Fruit fly (Drosophila melanogaster) whole organism, embryonic: ENCODE data around the gene meigo.

Source experiments
- Ada2b ChIP-seq: fragments of 200-800 bp; sonication (Bioruptor generic); IDR thresholded peaks from 2 replicates; pipeline ENCODE4 v1.3.6; 2022; ENCODE audit warnings: missing biosample characterization, missing genetic modification characterization
- Atf-2 ChIP-seq: fragments of 200-800 bp; sonication (Bioruptor generic); optimal IDR thresholded peaks from 2 replicates; lab custom pipeline; 2016; ENCODE audit warnings: missing biosample characterization, missing genetic modification characterization
- BtbVII ChIP-seq: fragments of 200-800 bp; sonication (Bioruptor generic); optimal IDR thresholded peaks from 3 replicates; lab custom pipeline; 2017; ENCODE audit warnings: missing biosample characterization, mild to moderate bottlenecking, missing genetic modification characterization
- CG10274 ChIP-seq: fragments of 200-800 bp; sonication (Bioruptor generic); optimal IDR thresholded peaks from 3 replicates; lab custom pipeline; 2017; ENCODE audit warnings: missing biosample characterization, mild to moderate bottlenecking, missing genetic modification characterization
- CG10462 ChIP-seq: fragments of 200-800 bp; sonication (Bioruptor generic); optimal IDR thresholded peaks from 2 replicates; lab custom pipeline; 2016; ENCODE audit warnings: missing biosample characterization, missing genetic modification characterization
- CG11695 ChIP-seq: fragments of 200-800 bp; sonication (Bioruptor generic); IDR thresholded peaks from 3 replicates; pipeline ENCODE4 v1.3.6; 2022; ENCODE audit warnings: missing biosample characterization, missing genetic modification characterization
- CG11723 ChIP-seq: fragments of 200-800 bp; sonication (Bioruptor generic); optimal IDR thresholded peaks from 2 replicates; lab custom pipeline; 2017; ENCODE audit warnings: missing biosample characterization, mild to moderate bottlenecking, missing genetic modification characterization
- CG12769 ChIP-seq: fragments of 200-800 bp; sonication (Bioruptor generic); optimal IDR thresholded peaks from 2 replicates; lab custom pipeline; 2019; ENCODE audit warnings: missing biosample characterization, mild to moderate bottlenecking, missing genetic modification characterization, moderate library complexity
- CG14667 ChIP-seq: fragments of 200-800 bp; sonication (Bioruptor generic); IDR thresholded peaks from 2 replicates; pipeline ENCODE4 v1.3.6; 2022; ENCODE audit warnings: missing biosample characterization, missing genetic modification characterization
- CG15269 ChIP-seq: fragments of 200-800 bp; sonication (Bioruptor generic); optimal IDR thresholded peaks from 2 replicates; lab custom pipeline; 2018; ENCODE audit warnings: missing biosample characterization, mild to moderate bottlenecking, missing genetic modification characterization, moderate library complexity
- CG2120 ChIP-seq: fragments of 200-800 bp; sonication (Bioruptor generic); optimal IDR thresholded peaks from 3 replicates; lab custom pipeline; 2016; ENCODE audit warnings: missing biosample characterization, missing genetic modification characterization
- CG33557 ChIP-seq: fragments of 200-800 bp; sonication (Bioruptor generic); optimal IDR thresholded peaks from 2 replicates; lab custom pipeline; 2019; ENCODE audit warnings: missing biosample characterization, mild to moderate bottlenecking, missing genetic modification characterization, moderate library complexity
- CG4730 ChIP-seq: fragments of 200-800 bp; sonication (Bioruptor generic); IDR thresholded peaks from 2 replicates; pipeline ENCODE4 v1.3.6; 2022; ENCODE audit warnings: missing biosample characterization, missing genetic modification characterization
- CG9932 ChIP-seq: fragments of 200-800 bp; sonication (Bioruptor generic); IDR thresholded peaks from 2 replicates; pipeline ENCODE4 v1.3.6; 2022; ENCODE audit warnings: missing biosample characterization, missing genetic modification characterization
- D ChIP-seq, 2 experiments: fragments of 200-800 bp in 1 of 2; fragments of >200 bp in 1 of 2; sonication (Bioruptor generic) in 1 of 2; optimal IDR thresholded peaks; 2 replicates in 1 of 2; 3 replicates in 1 of 2; lab custom pipeline; 2017; ENCODE audit warnings: mild to moderate bottlenecking in 1 of 2, missing biosample characterization in 1 of 2, missing genetic modification characterization in 1 of 2, missing genetic modification reagents in 1 of 2
- Dref ChIP-seq: fragments of 200-800 bp; sonication (Bioruptor generic); IDR thresholded peaks from 2 replicates; pipeline ENCODE4 v1.3.6; 2022; ENCODE audit warnings: missing biosample characterization, missing genetic modification characterization
- E2f1 ChIP-seq: fragments of 200-800 bp; sonication (Bioruptor generic); IDR thresholded peaks from 2 replicates; pipeline ENCODE4 v1.3.6; 2022; ENCODE audit warnings: missing biosample characterization, missing genetic modification characterization
- Fer1 ChIP-seq: fragments of 200-800 bp; sonication (Bioruptor generic); optimal IDR thresholded peaks from 2 replicates; lab custom pipeline; 2017; ENCODE audit warnings: missing biosample characterization, mild to moderate bottlenecking, missing genetic modification characterization
- GATAe ChIP-seq: fragments of 200-800 bp; sonication (Bioruptor generic); conservative IDR thresholded peaks from 2 replicates; pipeline ENCODE4 v1.3.6; 2022; ENCODE audit warnings: missing biosample characterization, missing genetic modification characterization
- Gsc ChIP-seq: fragments of 200-800 bp; sonication (Bioruptor generic); IDR thresholded peaks from 2 replicates; pipeline ENCODE4 v1.3.6; 2022; ENCODE audit warnings: missing biosample characterization, missing genetic modification characterization
- HLH4C ChIP-seq: fragments of 200-800 bp; sonication (Bioruptor generic); IDR thresholded peaks from 3 replicates; pipeline ENCODE4 v1.3.6; 2022; ENCODE audit warnings: missing biosample characterization, missing genetic modification characterization; ENCODE audit not compliant: partially characterized antibody
- MTF-1 ChIP-seq: fragments of 200-800 bp; sonication (Bioruptor generic); optimal IDR thresholded peaks from 2 replicates; lab custom pipeline; 2018; ENCODE audit warnings: missing biosample characterization, mild to moderate bottlenecking, missing genetic modification characterization, borderline replicate concordance
- Med ChIP-seq: fragments of 200-800 bp; sonication (Bioruptor generic); peaks from one replicate; lab custom pipeline; 2016; ENCODE audit warnings: missing biosample characterization, missing genetic modification characterization, mild to moderate bottlenecking, inconsistent platforms, moderate library complexity
- Meics ChIP-seq: fragments of 200-800 bp; sonication (Bioruptor generic); optimal IDR thresholded peaks from 2 replicates; lab custom pipeline; 2017; ENCODE audit warnings: missing biosample characterization, mild to moderate bottlenecking, missing genetic modification characterization
- Nf-YA ChIP-seq: fragments of 200-800 bp; sonication (Bioruptor generic); IDR thresholded peaks from 2 replicates; pipeline ENCODE4 v1.3.6; 2022; ENCODE audit warnings: missing biosample characterization, missing genetic modification characterization
- Nf-YB ChIP-seq: fragments of 200-800 bp; sonication (Bioruptor generic); optimal IDR thresholded peaks from 3 replicates; lab custom pipeline; 2019; ENCODE audit warnings: missing biosample characterization, mild to moderate bottlenecking, missing genetic modification characterization, moderate library complexity
- PHDP ChIP-seq: fragments of 200-800 bp; sonication (Bioruptor generic); optimal IDR thresholded peaks from 3 replicates; lab custom pipeline; 2018; ENCODE audit warnings: missing biosample characterization, mild to moderate bottlenecking, missing genetic modification characterization, moderate library complexity
- Rfx ChIP-seq: fragments of 200-800 bp; sonication (Bioruptor generic); IDR thresholded peaks from 2 replicates; pipeline ENCODE4 v1.3.6; 2022; ENCODE audit warnings: missing biosample characterization, missing genetic modification characterization
- Sry-δ ChIP-seq: fragments of 200-800 bp; sonication (Bioruptor generic); optimal IDR thresholded peaks from 2 replicates; lab custom pipeline; 2016; ENCODE audit warnings: missing biosample characterization, missing genetic modification characterization
- Tbp ChIP-seq: fragments of >200 bp; optimal IDR thresholded peaks from 2 replicates; lab custom pipeline; 2018; ENCODE audit warnings: missing biosample characterization, missing genetic modification characterization
- Usf ChIP-seq: fragments of 200-800 bp; sonication (Bioruptor generic); optimal IDR thresholded peaks from 2 replicates; lab custom pipeline; 2017; ENCODE audit warnings: missing genotype, missing biosample characterization, missing genetic modification characterization
- Vsx1 ChIP-seq: fragments of 200-800 bp; sonication (Bioruptor generic); optimal IDR thresholded peaks from 2 replicates; lab custom pipeline; 2017; ENCODE audit warnings: missing biosample characterization, mild to moderate bottlenecking, missing genetic modification characterization, missing genetic modification reagents
- bsh ChIP-seq, 2 experiments: fragments of 200-800 bp; sonication (Bioruptor generic); optimal IDR thresholded peaks; 2 replicates each; lab custom pipeline; 2017 to 2018; ENCODE audit warnings: mild to moderate bottlenecking in 2 of 2, missing biosample characterization in 2 of 2, missing genetic modification characterization in 2 of 2, moderate library complexity in 1 of 2
- chm ChIP-seq: fragments of 200-800 bp; sonication (Bioruptor generic); IDR thresholded peaks from 2 replicates; pipeline ENCODE4 v1.3.6; 2022; ENCODE audit warnings: missing biosample characterization, missing genetic modification characterization
- fd96Cb ChIP-seq: fragments of 200-800 bp; sonication (Bioruptor generic); optimal IDR thresholded peaks from 2 replicates; lab custom pipeline; 2018; ENCODE audit warnings: missing biosample characterization, mild to moderate bottlenecking, missing genetic modification characterization, moderate library complexity
- gcm ChIP-seq: fragments of 200-800 bp; sonication (Bioruptor generic); optimal IDR thresholded peaks from 2 replicates; lab custom pipeline; 2019; ENCODE audit warnings: missing biosample characterization, mild to moderate bottlenecking, missing genetic modification characterization, moderate library complexity
- grn ChIP-seq: fragments of 200-800 bp; sonication (Bioruptor generic); optimal IDR thresholded peaks from 3 replicates; lab custom pipeline; 2017; ENCODE audit warnings: missing biosample characterization, missing genetic modification characterization
- gro ChIP-seq: fragments of 200-800 bp; sonication (Bioruptor generic); optimal IDR thresholded peaks from 2 replicates; lab custom pipeline; 2016; ENCODE audit warnings: missing biosample characterization, missing genetic modification characterization
- hth ChIP-seq: fragments of >200 bp; optimal IDR thresholded peaks from 2 replicates; lab custom pipeline; 2017; ENCODE audit warnings: inconsistent platforms
- inv ChIP-seq: fragments of 200-800 bp; sonication (Bioruptor generic); IDR thresholded peaks from 2 replicates; pipeline ENCODE4 v1.3.6; 2022; ENCODE audit warnings: missing biosample characterization, missing genetic modification characterization; ENCODE audit not compliant: partially characterized antibody
- jigr1 ChIP-seq: fragments of 200-800 bp; sonication (Bioruptor generic); IDR thresholded peaks from 3 replicates; pipeline ENCODE4 v1.3.6; 2022; ENCODE audit warnings: missing biosample characterization, missing genetic modification characterization
- lab ChIP-seq: fragments of 200-800 bp; sonication (Bioruptor generic); optimal IDR thresholded peaks from 3 replicates; lab custom pipeline; 2017; ENCODE audit warnings: missing biosample characterization, missing genetic modification characterization, mild to moderate bottlenecking, moderate library complexity, missing genetic modification reagents
- mirr ChIP-seq: fragments of 200-800 bp; sonication (Bioruptor generic); optimal IDR thresholded peaks from 3 replicates; lab custom pipeline; 2018; ENCODE audit warnings: missing biosample characterization, mild to moderate bottlenecking, missing genetic modification characterization
- phol ChIP-seq: fragments of 200-800 bp; sonication (Bioruptor generic); optimal IDR thresholded peaks from 3 replicates; lab custom pipeline; 2018; ENCODE audit warnings: missing biosample characterization, mild to moderate bottlenecking, missing genetic modification characterization, moderate library complexity
- sens ChIP-seq: fragments of 200-800 bp; sonication (Bioruptor generic); peaks from one replicate; lab custom pipeline; 2016; ENCODE audit warnings: missing biosample characterization, missing genetic modification characterization
- slbo ChIP-seq: fragments of 200-800 bp; sonication (Bioruptor generic); IDR thresholded peaks from 2 replicates; pipeline ENCODE4 v1.3.6; 2022; ENCODE audit warnings: missing biosample characterization, missing genetic modification characterization
- sna ChIP-seq: fragments of 200-800 bp; sonication (Bioruptor generic); IDR thresholded peaks from 2 replicates; pipeline ENCODE4 v1.3.6; 2022; ENCODE audit warnings: missing biosample characterization, missing genetic modification characterization; ENCODE audit not compliant: partially characterized antibody
- stwl ChIP-seq: fragments of 200-800 bp; sonication (Bioruptor generic); optimal IDR thresholded peaks from 3 replicates; lab custom pipeline; 2018; ENCODE audit warnings: missing biosample characterization, mild to moderate bottlenecking, missing genetic modification characterization, moderate library complexity
- vvl ChIP-seq: fragments of 200-800 bp; sonication (Bioruptor generic); IDR thresholded peaks from 2 replicates; pipeline ENCODE4 v1.3.6; 2022; ENCODE audit warnings: missing biosample characterization, missing genetic modification characterization
- zfh1 ChIP-seq: fragments of 200-800 bp; sonication (Bioruptor generic); IDR thresholded peaks from 3 replicates; pipeline ENCODE4 v1.3.6; 2022; ENCODE audit warnings: missing biosample characterization, missing genetic modification characterization

The meigo gene

DNA sequence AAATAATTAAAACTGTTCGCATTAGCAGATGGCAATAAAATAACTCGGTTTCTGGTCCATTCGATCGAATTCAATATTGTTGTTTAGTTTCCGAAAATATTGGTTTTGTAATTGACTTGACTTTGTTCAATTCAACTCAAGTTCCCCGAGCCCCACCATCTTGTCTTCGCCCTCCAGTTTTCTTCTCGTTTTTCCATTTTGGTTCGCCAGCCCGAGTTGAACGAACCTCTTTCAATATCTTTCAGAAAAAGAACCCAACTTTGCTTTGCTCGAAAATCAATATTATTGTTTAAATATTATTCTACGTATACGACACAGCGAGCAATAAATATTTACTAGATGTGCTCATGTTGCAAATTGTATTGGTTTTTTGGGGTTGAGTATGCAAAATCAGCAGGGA is 20.6 kb downstream of the meigo start (continued):
- TF ChIP-seq GATAe (GFP tag; lab: Robert Waterston, UW) (no peak), MTF-1 (GFP tag; lab: Kevin White, UChicago) (peak; percentile 41), lab (GFP tag; lab: Kevin White, UChicago) (peak; percentile 31), CG11723 (no peak), Dref (no peak), PHDP (tag; lab: Kevin White, UChicago) (peak; percentile 26), Nf-YA (GFP tag; lab: Robert Waterston, UW) (no peak), BtbVII (GFP tag; lab: Kevin White, UChicago) (peak; percentile 51), sens (GFP tag; lab: Kevin White, UChicago) (peak; percentile 80), jigr1 (GFP tag; lab: Robert Waterston, UW) (no peak), CG10274 (GFP tag; lab: Kevin White, UChicago) (no peak), Atf-2 (GFP tag; lab: Kevin White, UChicago) (no peak), Usf (GFP tag; lab: Kevin White, UChicago) (no peak), Nf-YB (no peak), Meics (peak; percentile 7), CG10462 (GFP tag; lab: Kevin White, UChicago) (no peak), Fer1 (GFP tag; lab: Kevin White, UChicago) (peak; percentile 25), fd96Cb (no peak), slbo (no peak), E2f1 (GFP tag; lab: Robert Waterston, UW) (no peak), mirr (GFP tag; lab: Kevin White, UChicago) (peak; percentile 18), Vsx1 (peak; percentile 23), Rfx (peak; percentile 44; the same call in 1 of the 2 replicates), Ada2b (GFP tag; lab: Robert Waterston, UW) (no peak)

dm6 chr3R:21161042-21161532 is 23.0 kb downstream of the meigo start, which contains the start of gene cDIP:
cDIP (minus strand) TSS chr3R:21161092.
- TF ChIP-seq slbo (peak; percentile 50), CG11695 (GFP tag; lab: Robert Waterston, UW) (0 out of 3 replicates have a peak, but pooled peaks have one; percentile 14), Med (GFP tag; lab: Kevin White, UChicago) (peak; percentile 16), Rfx (peak; percentile 45; the same call in 1 of the 2 replicates), CG12769 (tag; lab: Kevin White, UChicago) (peak; percentile 56), hth (lab: Kevin White, UChicago) (no peak), CG14667 (GFP tag; lab: Robert Waterston, UW) (no peak), CG9932 (peak; percentile 53), CG2120 (peak; percentile 42)
- TF ChIP-seq, all 482 proteins: peak for 7

DNA sequence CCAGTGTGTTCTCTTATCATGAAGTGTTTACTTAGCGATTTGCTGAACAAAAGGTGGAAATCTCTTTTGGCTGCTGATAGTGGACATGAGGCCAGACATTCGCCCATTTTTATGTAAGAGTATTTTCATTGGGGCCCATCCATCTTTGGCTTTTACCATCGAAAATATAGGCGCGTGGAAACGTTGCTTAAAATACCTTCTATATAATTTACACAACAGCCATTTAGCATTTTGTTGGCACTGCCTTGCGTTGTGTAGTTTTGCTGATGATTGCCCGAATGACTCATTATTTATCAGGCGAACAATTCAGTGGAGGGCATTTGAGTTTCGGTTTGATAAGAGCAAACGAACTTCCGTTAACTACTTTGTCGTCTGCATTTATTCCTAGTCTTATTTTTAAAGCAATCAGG is 23.6 kb downstream of the meigo start:
- TF ChIP-seq vvl (GFP tag; lab: Robert Waterston, UW) (no peak), CG15269 (tag; lab: Kevin White, UChicago) (peak; percentile 66), gro (GFP tag; lab: Kevin White, UChicago) (peak; percentile 69), Sry-δ (GFP tag; lab: Kevin White, UChicago) (no peak), Gsc (GFP tag; lab: Robert Waterston, UW) (no peak), Tbp (GFP tag; lab: Kevin White, UChicago) (no peak), phol (no peak), inv (GFP tag; lab: Robert Waterston, UW) (no peak), gcm (GFP tag; lab: Kevin White, UChicago) (no peak), CG33557 (GFP tag; lab: Kevin White, UChicago) (no peak), zfh1 (GFP tag; lab: Robert Waterston, UW) (no peak), HLH4C (no peak), CG4730 (GFP tag; lab: Robert Waterston, UW) (0 out of 2 replicates have a peak, but pooled peaks have one; percentile 21), bsh (GFP tag; optimal IDR thresholded peaks at IDR 0.05; lab: Kevin White, UChicago) (no peak), D (optimal IDR thresholded peaks at IDR 0.05; lab: Kevin White, UChicago) (no peak), D (GFP tag; optimal IDR thresholded peaks at IDR 0.05; lab: Kevin White, UChicago) (no peak), stwl (tag; lab: Kevin White, UChicago) (no peak), grn (GFP tag; lab: Kevin White, UChicago) (no peak), sna (no peak), chm (GFP tag; lab: Robert Waterston, UW) (no peak)
